Worm (Caenorhabditis elegans) whole organism, early embryonic: ENCODE results near the gene R09H10.6.

ENCODE experiments used
- B0310.2 ChIP-seq: sonication (generic microtip); optimal IDR thresholded peaks from 2 replicates; lab custom pipeline; 2016; ENCODE audit warnings: mild to moderate bottlenecking, missing genetic modification characterization, missing compliant biosample characterization
- ama-1 ChIP-seq: fragments of 150-350 bp; optimal IDR thresholded peaks from 2 replicates; lab custom pipeline; 2014
- flt-1 ChIP-seq: fragments of 200-800 bp; sonication (Bioruptor generic); IDR thresholded peaks from 2 replicates; pipeline ENCODE4 v1.3.6; 2022; ENCODE audit warnings: missing genetic modification characterization, missing compliant biosample characterization
- hmbx-1 ChIP-seq: sonication (generic microtip); optimal IDR thresholded peaks from 2 replicates; lab custom pipeline; 2016; ENCODE audit warnings: mild to moderate bottlenecking, missing genetic modification characterization, missing compliant biosample characterization
- hmg-4 ChIP-seq: fragments of 200-800 bp; sonication (Bioruptor generic); optimal IDR thresholded peaks from 2 replicates; lab custom pipeline; 2018; ENCODE audit warnings: mild to moderate bottlenecking, missing genetic modification characterization, missing compliant biosample characterization
- pes-1 ChIP-seq: fragments of 200-800 bp; sonication (Bioruptor generic); IDR thresholded peaks from 2 replicates; pipeline ENCODE4 v1.3.6; 2022; ENCODE audit warnings: missing genetic modification reagents, missing genetic modification characterization, missing compliant biosample characterization
- tbx-11 ChIP-seq: fragments of 200-800 bp; sonication (Bioruptor generic); IDR thresholded peaks from 2 replicates; pipeline ENCODE4 v1.3.6; 2022; ENCODE audit warnings: missing genetic modification characterization, missing compliant biosample characterization
- tbx-37 ChIP-seq: fragments of 200-800 bp; sonication (Bioruptor generic); conservative IDR thresholded peaks from 2 replicates; pipeline ENCODE4 v1.3.6; 2022; ENCODE audit warnings: missing genetic modification reagents, missing genetic modification characterization, missing compliant biosample characterization

DNA sequence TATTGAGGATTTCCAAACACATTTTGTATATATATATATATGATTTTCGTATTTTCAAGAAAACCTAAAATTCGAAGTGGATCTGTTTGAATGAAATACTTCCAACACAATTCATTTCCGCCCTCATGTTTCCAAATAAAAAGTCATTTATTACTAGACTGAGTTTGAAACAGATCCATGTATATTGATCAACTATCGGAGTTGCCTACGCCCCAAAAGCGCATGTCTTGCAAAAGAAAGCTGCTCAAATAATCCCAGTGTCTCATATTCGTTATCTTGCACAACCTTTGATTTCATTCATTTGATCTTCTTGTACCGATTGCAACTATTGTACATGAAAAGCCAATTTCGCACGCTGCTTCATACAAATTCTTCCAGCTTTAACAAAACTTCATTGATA lies 5.7 kb upstream of the R09H10.6 start, which contains the start of gene R09H10.2:
- TF ChIP-seq ama-1 = no peak
- TF ChIP-seq hmbx-1 (tag; lab: Kevin White, UChicago) = no peak
- no peak for TF ChIP-seq tbx-11
- TF ChIP-seq pes-1 (GFP tag; lab: Robert Waterston, UW) = no peak
- no peak for TF ChIP-seq flt-1 (GFP tag; lab: Robert Waterston, UW)
- TF ChIP-seq hmg-4 (GFP tag; lab: Kevin White, UChicago) = no peak
- TF ChIP-seq tbx-37 (GFP tag; lab: Robert Waterston, UW) = no peak
- TF ChIP-seq B0310.2 (tag; lab: Kevin White, UChicago) = no peak
